Fruit fly (Drosophila melanogaster) Kc167 (cell line): ENCODE data around the gene janA.

ENCODE experiments used
- Myc ChIP-seq: fragments of >200 bp; optimal IDR thresholded peaks from 2 replicates; lab custom pipeline; 2017; ENCODE audit warnings: missing external identifiers
- Sin3A ChIP-seq: fragments of >200 bp; optimal IDR thresholded peaks from 2 replicates; lab custom pipeline; 2018; ENCODE audit warnings: missing external identifiers
- h ChIP-seq: fragments of >200 bp; optimal IDR thresholded peaks from 3 replicates; lab custom pipeline; 2018; ENCODE audit warnings: missing external identifiers
- insv ChIP-seq: fragments of >200 bp; optimal IDR thresholded peaks from 3 replicates; lab custom pipeline; 2018; ENCODE audit warnings: missing external identifiers
- psq ChIP-seq: fragments of >200 bp; optimal IDR thresholded peaks from 2 replicates; lab custom pipeline; 2017; ENCODE audit warnings: missing external identifiers

- no peak for TF ChIP-seq psq
- no peak for TF ChIP-seq h (lab: Kevin White, UChicago)
- no peak for TF ChIP-seq Myc (lab: Kevin White, UChicago)
- no peak for TF ChIP-seq Sin3A
- no peak for TF ChIP-seq insv (lab: Kevin White, UChicago)
These were observed 39.0 kb downstream of the janA start, which contains the start of gene Tace for dm6 chr3R:30000286-30000685.
